Fruit fly (Drosophila melanogaster): ENCODE data around the gene CG7560.

Gene CG7560

DNA sequence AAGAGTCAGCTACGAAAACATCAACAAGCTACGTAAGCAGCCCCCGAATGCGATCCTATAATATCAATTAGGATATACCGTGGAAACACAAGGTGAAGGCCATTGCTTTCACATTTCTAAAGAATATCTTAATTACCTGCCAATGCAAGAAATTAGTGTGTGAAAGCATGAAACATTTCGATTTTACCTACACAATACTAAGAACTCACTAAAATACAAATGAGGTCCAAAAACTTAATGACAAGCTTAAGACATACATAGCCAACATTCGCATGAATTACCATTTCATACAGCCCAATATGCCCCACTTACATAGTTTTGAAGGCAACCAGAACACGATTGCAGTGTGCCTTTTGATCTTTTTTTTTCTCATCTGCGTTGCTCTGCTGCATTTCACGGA lies 4.7 kb downstream of the CG7560 start (continued):
- TF ChIP-seq fd3F (GFP tag; optimal IDR thresholded peaks at IDR 0.05) (no peak), psq (GFP tag; optimal IDR thresholded peaks at IDR 0.05) (no peak), CG11560 (tag; IDR thresholded peaks at IDR 0.05) (no peak), CG18599 (GFP tag; optimal IDR thresholded peaks at IDR 0.05) (no peak), sens-2 (GFP tag; IDR thresholded peaks at IDR 0.05) (no peak), nerfin-2 (GFP tag; IDR thresholded peaks at IDR 0.05; ENCODE audit: partially characterized antibody) (no peak), pita (GFP tag; optimal IDR thresholded peaks at IDR 0.05) (no peak), Nf-YA (GFP tag; IDR thresholded peaks at IDR 0.05) (no peak), Lhr (GFP tag; optimal IDR thresholded peaks at IDR 0.05) (peak; percentile 1), row (GFP tag; IDR thresholded peaks at IDR 0.05) (peak; percentile 64), Dad (GFP tag; optimal IDR thresholded peaks at IDR 0.05) (no peak), Aef1 (GFP tag; IDR thresholded peaks at IDR 0.05) (0 out of 3 replicates have a peak, but pooled peaks have one; percentile 12), Dek (tag; optimal IDR thresholded peaks at IDR 0.05) (no peak), wdn (GFP tag; IDR thresholded peaks at IDR 0.05) (no peak), CG12659 (GFP tag; optimal IDR thresholded peaks at IDR 0.05) (no peak), Vsx1 (GFP tag; optimal IDR thresholded peaks at IDR 0.05) (no peak), dm (GFP tag; optimal IDR thresholded peaks at IDR 0.05) (no peak), Deaf1 (tag; optimal IDR thresholded peaks at IDR 0.05) (no peak), Side (GFP tag; optimal IDR thresholded peaks at IDR 0.05) (no peak), CG6272 (GFP tag; IDR thresholded peaks at IDR 0.05) (no peak), sens (GFP tag) (peak; percentile 89), Ssrp (tag; optimal IDR thresholded peaks at IDR 0.05) (peak; percentile 54), CG10979 (tag; optimal IDR thresholded peaks at IDR 0.05) (peak; percentile 58), CG5245 (GFP tag; optimal IDR thresholded peaks at IDR 0.05) (no peak), Poxn (GFP tag; IDR thresholded peaks at IDR 0.05) (no peak), CG16813 (GFP tag; IDR thresholded peaks at IDR 0.05; ENCODE audit: partially characterized antibody) (no peak), wek (GFP tag; optimal IDR thresholded peaks at IDR 0.05) (no peak), bbx (GFP tag; IDR thresholded peaks at IDR 0.05; ENCODE audit: partially characterized antibody) (no peak), Optix (GFP tag; IDR thresholded peaks at IDR 0.05) (no peak), insv (GFP tag; optimal IDR thresholded peaks at IDR 0.05) (no peak), chinmo (GFP tag; IDR thresholded peaks at IDR 0.05; ENCODE audit: partially characterized antibody) (no peak), CG2120 (GFP tag; optimal IDR thresholded peaks at IDR 0.05) (no peak), Max (GFP tag; optimal IDR thresholded peaks at IDR 0.05) (no peak), Sox102F (GFP tag; optimal IDR thresholded peaks at IDR 0.05) (peak; percentile 65), CG3163 (GFP tag; optimal IDR thresholded peaks at IDR 0.05) (peak; percentile 9), CG2129 (GFP tag; IDR thresholded peaks at IDR 0.05; ENCODE audit: partially characterized antibody) (no peak), CG2116 (GFP tag; optimal IDR thresholded peaks at IDR 0.05) (no peak), CG1602 (GFP tag; optimal IDR thresholded peaks at IDR 0.05) (peak; percentile 16), CG31441 (GFP tag; IDR thresholded peaks at IDR 0.05) (peak; percentile 57), lilli (GFP tag; optimal IDR thresholded peaks at IDR 0.05) (peak; percentile 16), esg (GFP tag; conservative IDR thresholded peaks at IDR 0.05) (peak; percentile 43), tin (GFP tag; optimal IDR thresholded peaks at IDR 0.05) (no peak), Pdp1 (GFP tag; optimal IDR thresholded peaks at IDR 0.05) (no peak), CG17612 (GFP tag; IDR thresholded peaks at IDR 0.05) (no peak), ap (GFP tag; IDR thresholded peaks at IDR 0.05) (0 out of 2 replicates have a peak, but pooled peaks have one; percentile 14), da (GFP tag; optimal IDR thresholded peaks at IDR 0.05) (no peak), CG4854 (GFP tag; optimal IDR thresholded peaks at IDR 0.05) (no peak), Ravus (GFP tag; IDR thresholded peaks at IDR 0.05) (no peak), CG42726 (GFP tag; IDR thresholded peaks at IDR 0.05; ENCODE audit: partially characterized antibody) (no peak), HmgZ (tag; optimal IDR thresholded peaks at IDR 0.05) (no peak), CG6175 (GFP tag; IDR thresholded peaks at IDR 0.05) (no peak)
